Worm (Caenorhabditis elegans) whole organism, dauer: ENCODE data around the gene F07C3.2.

Experiments used
- unc-62 ChIP-seq: sonication (generic microtip); optimal IDR thresholded peaks from 2 replicates; lab custom pipeline; 2017; ENCODE audit warnings: missing biosample characterization, missing genetic modification reagents, missing genetic modification characterization

The F07C3.2 gene

DNA sequence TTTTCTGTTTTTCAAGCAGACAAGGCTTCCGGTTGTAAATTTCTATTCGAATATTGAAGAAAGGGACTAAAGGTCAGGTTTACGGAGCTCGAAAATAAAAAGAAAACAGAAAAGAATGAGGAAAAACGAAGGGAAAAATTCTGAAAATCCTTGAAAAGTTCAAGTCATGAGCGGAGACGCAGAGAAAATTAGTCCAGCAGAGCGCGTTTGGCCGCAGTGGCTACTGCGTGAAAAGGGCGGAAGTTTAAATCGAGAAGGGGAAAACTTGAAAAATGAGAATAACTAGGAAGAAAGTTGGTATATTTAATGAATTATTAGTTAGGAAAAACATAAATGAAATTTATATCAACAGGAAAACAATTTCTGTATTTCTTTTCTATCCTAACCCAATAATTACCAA is 5.5 kb upstream of the F07C3.2 start:
- no peak for TF ChIP-seq unc-62

DNA sequence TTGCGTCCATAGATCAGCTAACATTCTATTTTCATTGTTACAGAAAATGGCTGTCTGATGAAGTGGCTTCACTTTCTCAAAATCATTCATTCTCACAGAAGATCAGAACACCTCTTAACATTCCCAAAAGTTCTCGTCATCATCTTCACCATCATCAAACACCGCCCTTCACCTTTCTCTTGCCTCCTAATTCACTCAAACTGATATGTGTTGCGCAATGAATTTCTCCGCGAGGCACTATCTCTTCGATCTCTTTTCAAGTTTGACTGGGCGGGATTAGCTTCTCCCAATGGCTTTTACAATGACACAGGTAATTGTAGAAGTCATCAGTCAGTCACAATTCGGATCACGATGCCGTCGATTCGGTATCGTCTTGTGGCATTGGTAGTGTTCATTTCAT is 4.3 kb upstream of the F07C3.2 start, which contains the start of gene grd-6:
Gene grd-6, plus strand, starts transcription at position 301 of the 400 bp plus-strand sequence.
- no peak for TF ChIP-seq unc-62

DNA sequence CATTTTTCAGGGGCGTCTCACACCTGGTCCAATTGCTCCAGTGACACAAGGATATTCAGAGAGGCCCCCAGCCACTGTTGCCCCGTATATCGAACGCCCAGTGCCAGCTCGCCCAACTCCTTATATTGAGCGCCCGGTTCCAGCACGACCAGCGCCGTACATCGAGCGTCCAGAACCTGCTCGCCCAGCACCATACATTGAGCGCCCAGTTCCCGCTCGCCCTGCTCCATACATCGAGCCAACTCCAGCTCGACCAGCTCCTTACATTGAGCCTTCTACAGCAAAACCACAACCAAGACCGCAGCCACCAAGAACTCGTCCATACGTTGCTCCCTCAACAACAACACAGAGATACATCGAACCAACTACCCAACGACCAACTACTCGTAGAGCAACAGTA is 3.1 kb upstream of the F07C3.2 start:
- TF ChIP-seq unc-62: no peak

DNA sequence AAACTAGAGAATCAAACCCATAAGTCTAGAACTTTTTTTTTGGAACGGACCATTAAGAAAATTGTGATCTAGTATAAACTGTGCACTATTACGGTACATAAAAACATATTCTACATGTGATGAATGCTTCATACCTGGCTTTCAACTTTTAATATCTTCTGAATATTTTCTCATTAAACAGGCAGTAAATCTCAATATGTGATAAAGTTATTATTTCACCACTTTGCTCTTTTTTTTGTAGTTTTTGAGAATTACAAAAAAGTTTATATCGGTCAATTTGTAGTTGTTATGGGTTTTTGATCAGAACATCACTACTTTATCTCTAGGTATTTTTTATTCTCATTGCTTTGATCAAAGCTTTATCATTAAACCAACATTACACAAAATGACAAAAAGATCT is 1.5 kb upstream of the F07C3.2 start:
- no peak for TF ChIP-seq unc-62

DNA sequence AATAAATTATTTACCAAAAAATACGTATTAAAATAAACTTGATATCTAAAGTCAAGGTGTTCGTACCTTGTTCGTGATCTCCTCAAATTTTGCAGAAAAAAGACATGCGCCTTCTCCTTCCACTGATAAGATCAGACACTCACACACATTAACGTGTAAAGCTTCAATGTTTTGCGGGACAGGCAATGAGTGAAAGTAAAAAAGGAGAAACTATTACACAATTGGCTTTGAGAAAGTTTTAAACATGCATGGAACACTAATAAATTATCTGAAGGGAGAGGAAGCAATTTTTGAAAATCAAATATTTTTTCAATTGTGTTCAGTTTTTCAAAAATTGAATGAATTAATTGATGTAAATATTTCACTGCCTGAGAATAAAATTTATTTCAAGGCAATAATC is 913 bp upstream of the F07C3.2 start:
- no peak for TF ChIP-seq unc-62

DNA sequence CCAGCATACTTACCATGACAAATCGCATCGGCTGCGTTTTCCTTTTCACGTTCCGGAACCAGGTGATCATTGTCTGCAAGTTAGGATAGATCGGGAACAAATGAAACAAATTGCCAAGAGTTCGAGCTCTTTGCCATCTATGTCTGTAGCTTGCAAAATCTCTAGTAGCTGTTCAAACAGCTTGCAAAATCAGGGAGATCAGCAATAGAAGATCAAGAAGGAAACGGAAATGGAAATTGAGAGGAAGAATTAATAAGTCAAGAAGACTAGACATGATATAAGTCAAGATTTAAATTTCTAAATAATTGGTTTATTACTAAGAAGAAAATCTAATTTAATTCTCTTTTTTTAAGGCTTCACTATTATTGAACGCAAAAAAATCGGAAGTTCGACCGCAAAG is 6.4 kb downstream of the F07C3.2 start, which contains the start of gene F07C3.3:
Gene F07C3.3, minus strand, starts transcription at position 101 of the 400 bp plus-strand sequence.
- TF ChIP-seq unc-62: no peak

- TF ChIP-seq unc-62: no peak
Observed at ce11 chrV:9243171-9243996, 17.5 kb downstream of the F07C3.2 start, which contains the start of gene glo-4. glo-4 (minus strand) TSS chrV:9243221.

DNA sequence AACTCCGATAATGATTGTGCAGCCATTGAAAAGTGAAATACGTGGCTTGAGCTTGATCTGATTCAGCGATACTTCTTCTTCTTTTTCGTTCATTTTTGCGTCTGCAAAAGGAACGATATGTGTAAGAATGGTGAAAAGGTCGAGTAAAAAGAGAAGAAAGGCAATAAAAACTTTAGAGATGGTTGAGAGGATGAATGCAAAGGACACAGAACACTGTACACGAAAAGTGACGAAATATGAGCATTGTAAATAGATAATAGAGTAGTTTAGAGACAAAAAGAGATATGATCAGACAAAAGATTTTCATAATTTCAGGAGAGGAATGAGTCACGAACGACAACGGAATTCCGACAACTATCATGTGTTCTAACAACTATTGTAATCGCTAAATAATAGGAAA is 20.4 kb downstream of the F07C3.2 start, which contains the start of gene aat-2:
Gene aat-2, minus strand, starts transcription at position 101 of the 400 bp plus-strand sequence.
- no peak for TF ChIP-seq unc-62

- no peak for TF ChIP-seq unc-62
Observed at ce11 chrV:9247416-9247815, 21.5 kb downstream of the F07C3.2 start.

DNA sequence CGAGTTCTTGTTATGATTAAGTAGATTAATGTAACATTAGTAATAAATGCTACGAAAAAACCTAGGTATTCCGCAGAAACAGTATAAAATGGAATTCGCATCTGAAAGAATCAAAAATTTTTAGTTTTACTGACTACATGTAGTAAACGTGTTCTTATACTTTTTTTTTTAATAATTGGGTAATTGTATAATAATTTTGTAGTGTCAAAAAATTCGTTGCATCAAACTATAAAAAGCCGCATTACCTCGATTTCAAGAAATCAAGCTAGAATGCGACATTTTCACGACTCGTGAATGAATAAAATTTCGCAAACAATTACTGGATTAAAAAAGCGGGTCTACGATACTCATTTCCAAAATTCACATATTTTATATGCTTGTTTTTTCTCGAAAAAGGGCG is 23.3 kb downstream of the F07C3.2 start, which contains the start of gene str-94:
Gene str-94, minus strand, starts transcription at position 101 of the 400 bp plus-strand sequence.
- no peak for TF ChIP-seq unc-62

DNA sequence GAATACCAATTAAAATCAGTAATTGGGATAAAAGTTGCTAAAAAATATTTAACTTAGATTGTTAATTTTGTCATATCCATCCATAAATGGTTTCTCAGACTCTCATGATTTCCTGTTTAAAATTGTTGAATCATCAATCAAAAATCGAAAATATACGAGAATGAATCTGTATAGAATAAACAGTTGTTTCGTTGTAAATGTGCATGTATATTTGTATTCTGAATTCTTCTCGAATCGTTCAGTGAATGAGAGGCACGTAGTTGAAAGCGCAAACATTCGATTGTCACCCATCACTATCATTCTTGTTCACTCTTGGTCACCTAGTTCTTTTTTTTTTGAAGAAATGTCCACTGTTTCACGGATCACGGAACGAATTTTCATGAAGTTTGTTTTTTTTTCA is 24.0 kb downstream of the F07C3.2 start, which contains the start of gene ptd-2:
Gene ptd-2, plus strand, starts transcription at position 301 of the 400 bp plus-strand sequence.
- TF ChIP-seq unc-62: no peak

- no peak for TF ChIP-seq unc-62
Observed at ce11 chrV:9254012-9254696, 28.3 kb downstream of the F07C3.2 start, which contains the start of gene F07C3.9. F07C3.9 (minus strand) TSS chrV:9254646.

ce11 chrV:9255480-9255879 is 29.6 kb downstream of the F07C3.2 start:
- no peak for TF ChIP-seq unc-62

DNA sequence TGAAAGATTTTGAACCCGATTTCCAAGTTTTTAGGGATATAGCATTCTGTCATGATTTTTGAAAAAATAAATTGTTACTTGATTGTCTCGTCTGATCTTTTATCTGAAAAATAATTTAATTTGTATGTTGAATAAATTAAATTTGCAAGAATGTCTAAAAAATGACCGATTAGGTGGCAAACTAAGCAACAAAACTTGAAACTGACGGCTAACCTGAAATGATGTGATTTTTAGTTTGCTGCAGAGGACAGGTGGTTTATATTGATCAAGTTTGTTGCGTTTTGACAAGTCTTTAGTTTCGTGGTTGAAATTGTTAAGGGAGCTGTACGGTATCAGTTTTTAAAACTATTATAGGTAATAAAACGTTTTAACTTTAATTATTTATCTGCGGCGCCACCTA is 31.6 kb downstream of the F07C3.2 start, which contains the start of gene F07C3.16:
Gene F07C3.16, minus strand, starts transcription at position 101 of the 400 bp plus-strand sequence.
- TF ChIP-seq unc-62: no peak

ce11 chrV:9260411-9260810 is 34.5 kb downstream of the F07C3.2 start:
- TF ChIP-seq unc-62: no peak

- TF ChIP-seq unc-62: no peak
Observed at ce11 chrV:9261492-9261891, 35.6 kb downstream of the F07C3.2 start, which contains the start of gene nhr-36. nhr-36 (minus strand) TSS chrV:9261592.

DNA sequence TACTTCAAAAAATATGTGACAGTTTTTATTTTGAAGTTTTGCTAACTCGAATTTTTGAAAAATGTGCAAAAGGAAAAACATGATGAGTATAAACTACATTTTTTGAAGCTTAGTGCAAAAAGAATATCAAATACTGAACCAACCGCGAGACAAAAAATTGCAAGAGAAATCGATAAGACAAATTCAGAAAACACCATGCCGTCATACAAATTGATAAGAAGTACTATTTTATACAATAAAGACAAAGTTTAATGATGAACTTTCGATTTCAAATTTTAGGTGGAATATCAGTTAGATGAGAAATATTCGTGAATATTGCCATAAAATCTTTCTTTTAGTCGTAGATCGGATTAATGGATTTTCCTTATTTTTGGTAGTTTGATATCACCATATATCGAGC is 36.8 kb downstream of the F07C3.2 start:
- TF ChIP-seq unc-62: no peak
